Worm (Caenorhabditis elegans) whole organism, late embryonic: Measurements from ENCODE around the gene F23F1.4.

Source experiments
- Y22D7AL.16 ChIP-seq: sonication (generic microtip); optimal IDR thresholded peaks from 2 replicates; lab custom pipeline; 2016; ENCODE audit warnings: missing genetic modification characterization, missing compliant biosample characterization
- nhr-11 ChIP-seq: fragments of 150-350 bp; optimal IDR thresholded peaks from 2 replicates; lab custom pipeline; 2014; ENCODE audit warnings: missing biosample characterization, missing genetic modification characterization

- no peak for TF ChIP-seq nhr-11 (tag; lab: Kevin White, UChicago)
- TF ChIP-seq Y22D7AL.16 (tag; lab: Kevin White, UChicago), result no peak
Observed at ce11 chrII:76662-77061, 48.4 kb upstream of the F23F1.4 start.
